Worm (Caenorhabditis elegans) whole organism, late embryonic: Measurements from ENCODE around the gene acr-23.

ENCODE experiments used
- C08G9.2 ChIP-seq: sonication (generic microtip); optimal IDR thresholded peaks from 2 replicates; lab custom pipeline; 2016; ENCODE audit warnings: mild to moderate bottlenecking, missing genetic modification characterization, moderate library complexity, missing compliant biosample characterization
- C38D4.7 ChIP-seq: fragments of 200-800 bp; sonication (Bioruptor generic); optimal IDR thresholded peaks from 2 replicates; lab custom pipeline; 2018; ENCODE audit warnings: mild to moderate bottlenecking, missing genetic modification characterization, moderate library complexity, missing compliant biosample characterization
- K09A11.1 ChIP-seq: sonication (generic microtip); optimal IDR thresholded peaks from 2 replicates; lab custom pipeline; 2017; ENCODE audit warnings: antibody characterized with exemption, mild to moderate bottlenecking, missing genetic modification characterization, missing compliant biosample characterization; ENCODE audit not compliant: insufficient read depth
- ama-1 ChIP-seq: fragments of 150-350 bp; optimal IDR thresholded peaks from 2 replicates; lab custom pipeline; 2014
- ceh-14 ChIP-seq: sonication (generic microtip); optimal IDR thresholded peaks from 2 replicates; lab custom pipeline; 2016; ENCODE audit warnings: missing genotype, missing genetic modification characterization, missing compliant biosample characterization
- ceh-18 ChIP-seq: sonication (generic microtip); optimal IDR thresholded peaks from 2 replicates; lab custom pipeline; 2016; ENCODE audit warnings: missing genetic modification characterization, missing compliant biosample characterization
- ceh-19 ChIP-seq: fragments of 200-800 bp; sonication (Bioruptor generic); optimal IDR thresholded peaks from 2 replicates; lab custom pipeline; 2018; ENCODE audit warnings: mild to moderate bottlenecking, missing genetic modification characterization, missing compliant biosample characterization
- ceh-22 ChIP-seq: sonication (generic microtip); optimal IDR thresholded peaks from 2 replicates; lab custom pipeline; 2017; ENCODE audit warnings: missing biosample characterization, missing genetic modification characterization
- ceh-24 ChIP-seq: sonication (generic microtip); optimal IDR thresholded peaks from 2 replicates; lab custom pipeline; 2016; ENCODE audit warnings: mild to moderate bottlenecking, missing genetic modification characterization, missing compliant biosample characterization
- ceh-31 ChIP-seq: sonication (generic microtip); optimal IDR thresholded peaks from 2 replicates; lab custom pipeline; 2016; ENCODE audit warnings: missing genetic modification characterization, missing compliant biosample characterization
- ceh-48 ChIP-seq: sonication (generic microtip); optimal IDR thresholded peaks from 2 replicates; lab custom pipeline; 2016; ENCODE audit warnings: missing genetic modification characterization, inconsistent platforms, missing compliant biosample characterization
- ceh-6 ChIP-seq: fragments of 200-800 bp; sonication (Bioruptor generic); optimal IDR thresholded peaks from 2 replicates; lab custom pipeline; 2018; ENCODE audit warnings: mild to moderate bottlenecking, missing genetic modification characterization, missing compliant biosample characterization
- ceh-9 ChIP-seq: sonication (generic microtip); optimal IDR thresholded peaks from 2 replicates; lab custom pipeline; 2016; ENCODE audit warnings: mild to moderate bottlenecking, missing genetic modification characterization, inconsistent platforms, missing compliant biosample characterization
- elt-2 ChIP-seq: sonication (generic microtip); optimal IDR thresholded peaks from 2 replicates; lab custom pipeline; 2016; ENCODE audit warnings: missing genetic modification reagents, missing genetic modification characterization, missing compliant biosample characterization
- eyg-1 ChIP-seq: sonication (generic microtip); optimal IDR thresholded peaks from 2 replicates; lab custom pipeline; 2016; ENCODE audit warnings: missing genotype, missing genetic modification characterization, missing compliant biosample characterization
- fax-1 ChIP-seq: sonication (generic microtip); optimal IDR thresholded peaks from 2 replicates; lab custom pipeline; 2016; ENCODE audit warnings: missing genotype, missing genetic modification characterization, missing compliant biosample characterization
- fkh-6 ChIP-seq: sonication (generic microtip); optimal IDR thresholded peaks from 2 replicates; lab custom pipeline; 2016; ENCODE audit warnings: missing genetic modification characterization, missing compliant biosample characterization
- hlh-15 ChIP-seq: sonication (generic microtip); optimal IDR thresholded peaks from 2 replicates; lab custom pipeline; 2016; ENCODE audit warnings: missing genetic modification characterization, missing compliant biosample characterization
- hlh-30 ChIP-seq: sonication (generic microtip); optimal IDR thresholded peaks from 2 replicates; lab custom pipeline; 2017; ENCODE audit warnings: antibody characterized with exemption, missing genetic modification characterization, missing compliant biosample characterization; ENCODE audit not compliant: insufficient read depth
- hlh-8 ChIP-seq: sonication (generic microtip); optimal IDR thresholded peaks from 2 replicates; lab custom pipeline; 2016; ENCODE audit warnings: missing genotype, missing genetic modification characterization, missing compliant biosample characterization
- lim-6 ChIP-seq: sonication (generic microtip); optimal IDR thresholded peaks from 2 replicates; lab custom pipeline; 2016; ENCODE audit warnings: missing genetic modification characterization, missing compliant biosample characterization
- lin-11 ChIP-seq: fragments of 200-800 bp; sonication (Bioruptor generic); optimal IDR thresholded peaks from 2 replicates; lab custom pipeline; 2018; ENCODE audit warnings: mild to moderate bottlenecking, missing genetic modification characterization, missing compliant biosample characterization
- mec-3 ChIP-seq: sonication (generic microtip); optimal IDR thresholded peaks from 2 replicates; lab custom pipeline; 2016; ENCODE audit warnings: borderline replicate concordance, missing genetic modification characterization, missing compliant biosample characterization
- nfya-1 ChIP-seq: sonication (generic microtip); optimal IDR thresholded peaks from 2 replicates; lab custom pipeline; 2017; ENCODE audit warnings: missing genetic modification characterization, mild to moderate bottlenecking, missing compliant biosample characterization, antibody characterized with exemption, moderate library complexity
- nhr-11 ChIP-seq: fragments of 150-350 bp; optimal IDR thresholded peaks from 2 replicates; lab custom pipeline; 2014; ENCODE audit warnings: missing biosample characterization, missing genetic modification characterization
- pha-2 ChIP-seq: sonication (generic microtip); optimal IDR thresholded peaks from 2 replicates; lab custom pipeline; 2017; ENCODE audit warnings: mild to moderate bottlenecking, missing genetic modification characterization, missing compliant biosample characterization
- pqm-1 ChIP-seq: sonication (generic microtip); optimal IDR thresholded peaks from 2 replicates; lab custom pipeline; 2016; ENCODE audit warnings: missing genetic modification characterization, missing compliant biosample characterization
- sox-2 ChIP-seq: fragments of 200-800 bp; sonication (Bioruptor generic); IDR thresholded peaks from 2 replicates; pipeline ENCODE4 v1.3.6; 2022; ENCODE audit warnings: missing genetic modification reagents, missing genetic modification characterization, missing compliant biosample characterization
- ttx-3 ChIP-seq: sonication (generic microtip); optimal IDR thresholded peaks from 2 replicates; lab custom pipeline; 2016; ENCODE audit warnings: missing genetic modification reagents, missing genetic modification characterization, missing compliant biosample characterization
- unc-3 ChIP-seq, 2 experiments: fragments of 200-800 bp in 1 of 2; sonication (Bioruptor generic) in 1 of 2; sonication (generic microtip) in 1 of 2; conservative IDR thresholded peaks in 1 of 2; optimal IDR thresholded peaks in 1 of 2; 2 replicates each; pipeline versions ENCODE4 v1.3.6 to Lab custom; 2016 to 2022; ENCODE audit warnings: missing compliant biosample characterization in 2 of 2, missing genetic modification characterization in 2 of 2, missing genetic modification reagents in 1 of 2
- zip-5 ChIP-seq: sonication (generic microtip); optimal IDR thresholded peaks from 2 replicates; lab custom pipeline; 2016; ENCODE audit warnings: missing genetic modification characterization, missing compliant biosample characterization

Gene acr-23

DNA sequence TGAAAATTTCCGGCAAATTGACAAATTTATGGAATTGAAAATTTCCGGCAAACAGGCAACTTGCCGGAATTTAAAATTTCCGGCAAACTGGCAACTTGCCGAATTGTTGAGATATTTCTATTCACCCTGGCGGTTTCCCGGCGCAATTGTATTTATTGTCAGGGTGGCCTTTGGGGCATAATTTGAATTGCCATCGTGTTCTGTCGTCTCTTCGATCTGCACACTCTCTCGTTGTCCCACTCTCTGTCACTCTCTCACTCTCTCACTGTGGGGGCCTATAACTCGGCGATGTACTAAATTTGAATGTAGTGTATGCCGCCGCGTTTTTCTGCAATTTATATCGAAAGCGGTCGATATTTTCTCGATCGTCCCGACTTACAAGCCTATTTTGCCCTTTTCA, 43.6 kb upstream of the acr-23 start:
- no peak for TF ChIP-seq K09A11.1 (tag; lab: Kevin White, UChicago)
- TF ChIP-seq lin-11 (tag; lab: Kevin White, UChicago) = no peak
- no peak for TF ChIP-seq nhr-11
- TF ChIP-seq eyg-1 (tag; lab: Kevin White, UChicago) = no peak
- TF ChIP-seq C38D4.7 (GFP tag; lab: Kevin White, UChicago) = no peak
- no peak for TF ChIP-seq nfya-1 (tag; lab: Kevin White, UChicago)

DNA sequence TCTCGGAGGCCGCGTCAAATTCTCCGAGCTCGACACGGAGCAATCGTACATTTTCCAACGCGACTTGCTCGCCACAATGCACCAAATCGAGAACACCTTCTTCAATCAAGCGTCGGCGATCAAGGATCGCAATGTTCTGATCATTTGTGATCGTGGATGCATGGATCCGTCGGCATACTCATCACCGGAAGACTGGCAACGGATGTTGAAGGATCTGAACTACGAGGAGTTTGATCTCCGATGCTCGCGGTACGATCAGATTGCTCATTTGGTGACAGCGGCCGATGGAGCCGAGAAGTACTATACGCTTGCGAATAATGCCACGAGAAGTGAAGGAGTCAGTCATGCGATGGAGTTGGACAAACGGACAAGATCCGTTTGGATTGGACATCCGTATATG, 39.1 kb upstream of the acr-23 start:
- no peak for TF ChIP-seq hlh-8 (tag; lab: Kevin White, UChicago)
- no peak for TF ChIP-seq ttx-3 (tag; lab: Kevin White, UChicago)
- TF ChIP-seq nfya-1 (tag; lab: Kevin White, UChicago) = no peak
- TF ChIP-seq fax-1 (tag; lab: Kevin White, UChicago) = no peak
- no peak for TF ChIP-seq unc-3 (GFP tag; conservative IDR thresholded peaks at IDR 0.05; lab: Robert Waterston, UW)
- TF ChIP-seq unc-3 (tag; optimal IDR thresholded peaks at IDR 0.05; lab: Kevin White, UChicago) = no peak
- TF ChIP-seq ama-1 (lab: Kevin White, UChicago) = no peak
- no peak for TF ChIP-seq sox-2 (GFP tag; lab: Robert Waterston, UW)
- no peak for TF ChIP-seq ceh-31 (tag; lab: Kevin White, UChicago)
- TF ChIP-seq mec-3 (tag; lab: Kevin White, UChicago) = no peak
- TF ChIP-seq nhr-11 = no peak
- no peak for TF ChIP-seq ceh-22
- TF ChIP-seq elt-2 (tag; lab: Kevin White, UChicago) = no peak
- TF ChIP-seq fkh-6 (tag; lab: Kevin White, UChicago) = no peak
- no peak for TF ChIP-seq lim-6
- TF ChIP-seq C38D4.7 (GFP tag; lab: Kevin White, UChicago) = no peak
- TF ChIP-seq zip-5 (tag; lab: Kevin White, UChicago) = no peak
- no peak for TF ChIP-seq C08G9.2 (tag; lab: Kevin White, UChicago)
- no peak for TF ChIP-seq hlh-30 (tag; lab: Kevin White, UChicago)
- no peak for TF ChIP-seq ceh-24 (tag; lab: Kevin White, UChicago)

DNA sequence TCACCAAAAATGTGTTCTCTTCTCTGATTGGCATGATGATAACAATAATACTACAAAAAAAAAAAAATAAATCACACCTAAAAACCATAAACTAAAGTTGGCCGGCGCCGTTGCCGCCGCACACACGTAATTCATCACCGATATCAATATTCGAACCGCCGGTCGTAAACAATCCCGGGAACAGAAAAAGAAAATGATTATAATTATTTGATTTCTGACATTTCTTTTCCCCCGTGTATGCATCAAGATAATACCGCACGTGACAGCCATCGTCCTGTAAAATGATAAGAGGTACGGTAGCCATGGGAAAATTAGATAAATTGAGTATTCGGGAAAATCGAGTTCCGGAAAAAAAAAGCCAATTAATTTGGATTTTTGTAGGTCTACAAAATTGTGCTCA, 37.7 kb upstream of the acr-23 start:
- TF ChIP-seq lim-6 (no peak), elt-2 (tag; lab: Kevin White, UChicago) (peak; percentile 74)

DNA sequence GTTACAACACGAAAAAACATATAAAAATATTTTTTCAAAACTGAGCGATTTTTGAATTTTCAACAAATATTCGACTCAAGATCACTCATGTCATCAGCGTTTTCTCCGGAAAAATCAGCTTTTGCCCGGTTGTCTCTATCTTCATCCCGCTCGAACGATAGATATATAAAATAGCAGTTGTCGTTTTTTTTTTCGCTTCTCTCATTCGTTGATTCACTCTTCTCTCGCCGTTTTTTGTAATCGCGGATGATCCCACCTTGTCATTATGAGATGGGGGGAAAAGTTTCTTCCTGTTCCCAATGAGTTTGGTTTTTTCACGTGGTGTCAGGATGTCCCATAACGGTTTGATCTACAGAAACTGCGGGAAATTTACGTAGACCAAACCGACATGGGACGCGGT, 35.9 kb upstream of the acr-23 start:
- TF ChIP-seq ceh-9 (tag; lab: Kevin White, UChicago) (no peak), ceh-19 (GFP tag; lab: Kevin White, UChicago) (no peak), unc-3 (GFP tag; conservative IDR thresholded peaks at IDR 0.05; lab: Robert Waterston, UW) (no peak), unc-3 (tag; optimal IDR thresholded peaks at IDR 0.05; lab: Kevin White, UChicago) (no peak), nfya-1 (tag; lab: Kevin White, UChicago) (no peak), ceh-48 (tag; lab: Kevin White, UChicago) (no peak), ceh-6 (GFP tag; lab: Kevin White, UChicago) (no peak)

DNA sequence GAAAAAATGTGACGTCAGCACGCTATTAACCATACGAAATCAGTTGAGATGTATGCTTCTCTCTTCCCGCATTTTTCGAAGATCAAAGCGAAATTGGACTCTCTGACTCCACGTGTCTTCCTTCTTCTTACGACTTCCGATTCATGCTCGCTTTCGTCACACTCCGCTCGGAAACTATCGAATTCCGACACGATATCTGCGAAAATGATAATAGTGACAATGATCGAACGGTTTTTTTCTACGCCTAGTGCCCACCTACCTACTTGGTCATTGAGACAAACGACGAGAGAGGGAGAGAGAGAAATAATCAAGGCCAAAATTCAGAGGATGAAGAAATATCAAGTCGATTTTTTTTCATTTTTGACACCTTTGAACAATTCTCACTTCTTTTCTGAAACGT, 34.3 kb upstream of the acr-23 start:
- TF ChIP-seq hlh-15 (tag; lab: Kevin White, UChicago) = no peak
- no peak for TF ChIP-seq ttx-3 (tag; lab: Kevin White, UChicago)
- TF ChIP-seq pha-2 = no peak
- TF ChIP-seq ceh-14 (tag; lab: Kevin White, UChicago) = no peak
- TF ChIP-seq ceh-18 = no peak

DNA sequence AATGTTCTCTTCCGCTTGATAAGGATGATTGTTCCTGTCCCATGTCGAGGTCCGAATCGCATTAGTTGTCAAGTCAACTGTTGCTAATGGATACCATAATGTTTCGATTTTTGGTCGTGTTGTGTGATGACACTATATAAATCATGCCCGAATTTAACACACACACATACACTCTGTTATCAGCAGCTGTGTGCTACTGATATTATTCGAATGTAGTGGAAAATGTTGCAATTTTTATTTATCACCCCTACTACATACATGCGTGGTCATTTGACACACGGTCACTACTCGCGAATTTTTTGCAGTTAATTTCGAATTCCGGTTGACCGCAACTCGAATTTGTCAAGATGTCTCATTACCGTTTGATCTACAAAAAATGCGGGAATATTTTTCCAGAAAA, 33.2 kb upstream of the acr-23 start:
- peak; percentile 20 for TF ChIP-seq elt-2 (tag; lab: Kevin White, UChicago)
- no peak for TF ChIP-seq pqm-1 (tag; lab: Kevin White, UChicago)
- TF ChIP-seq, all 69 proteins: peak for 1
